Fruit fly (Drosophila melanogaster) whole organism, embryonic: Measurements from ENCODE around the gene CG11279.

Experiments
- Awh ChIP-seq: fragments of 200-800 bp; sonication (Bioruptor generic); IDR thresholded peaks from 2 replicates; pipeline ENCODE4, ENCODE4 v1.3.6; 2022; ENCODE audit warnings: missing biosample characterization, missing genetic modification characterization
- Blimp-1 ChIP-seq: fragments of 200-800 bp; sonication (Bioruptor generic); optimal IDR thresholded peaks from 3 replicates; lab custom pipeline; 2018; ENCODE audit warnings: missing biosample characterization, missing genetic modification characterization, mild to moderate bottlenecking, moderate library complexity, missing genetic modification reagents
- Bteb2 ChIP-seq: fragments of 200-800 bp; sonication (Bioruptor generic); optimal IDR thresholded peaks from 2 replicates; lab custom pipeline; 2016; ENCODE audit warnings: missing biosample characterization, missing genetic modification characterization
- CG10321 ChIP-seq: fragments of 200-800 bp; sonication (Bioruptor generic); IDR thresholded peaks from 2 replicates; pipeline ENCODE4 v1.3.6; 2022; ENCODE audit warnings: missing biosample characterization, missing genetic modification characterization
- CG15011 ChIP-seq: fragments of 200-800 bp; sonication (Bioruptor generic); optimal IDR thresholded peaks from 3 replicates; lab custom pipeline; 2018; ENCODE audit warnings: missing biosample characterization, mild to moderate bottlenecking, missing genetic modification characterization
- CG17802 ChIP-seq: fragments of 200-800 bp; sonication (Bioruptor generic); optimal IDR thresholded peaks from 2 replicates; lab custom pipeline; 2018; ENCODE audit warnings: missing biosample characterization, mild to moderate bottlenecking, missing genetic modification characterization, moderate library complexity
- CG18599 ChIP-seq: fragments of 200-800 bp; sonication (Bioruptor generic); optimal IDR thresholded peaks from 3 replicates; lab custom pipeline; 2017; ENCODE audit warnings: missing biosample characterization, missing genetic modification characterization, mild to moderate bottlenecking, moderate library complexity, missing genetic modification reagents
- CG18764 ChIP-seq: fragments of 200-800 bp; sonication (Bioruptor generic); optimal IDR thresholded peaks from 3 replicates; lab custom pipeline; 2016; ENCODE audit warnings: missing biosample characterization, missing genetic modification characterization
- CG31441 ChIP-seq: fragments of 200-800 bp; sonication (Bioruptor generic); IDR thresholded peaks from 2 replicates; pipeline ENCODE4 v1.3.6; 2022; ENCODE audit warnings: missing biosample characterization, missing genetic modification characterization
- CG3726 ChIP-seq: fragments of 200-800 bp; sonication (Bioruptor generic); IDR thresholded peaks from 3 replicates; pipeline ENCODE4, ENCODE4 v1.3.6; 2022; ENCODE audit warnings: missing biosample characterization, missing genetic modification characterization
- CG4730 ChIP-seq: fragments of 200-800 bp; sonication (Bioruptor generic); IDR thresholded peaks from 2 replicates; pipeline ENCODE4 v1.3.6; 2022; ENCODE audit warnings: missing biosample characterization, missing genetic modification characterization
- CG7372 ChIP-seq: fragments of 200-800 bp; sonication (Bioruptor generic); IDR thresholded peaks from 2 replicates; pipeline ENCODE4 v1.3.6; 2022; ENCODE audit warnings: missing biosample characterization, missing genetic modification characterization
- CG9437 ChIP-seq: fragments of 200-800 bp; sonication (Bioruptor generic); optimal IDR thresholded peaks from 2 replicates; lab custom pipeline; 2018; ENCODE audit warnings: missing biosample characterization, mild to moderate bottlenecking, missing genetic modification characterization
- CG9876 ChIP-seq: fragments of 200-800 bp; sonication (Bioruptor generic); optimal IDR thresholded peaks from 2 replicates; lab custom pipeline; 2016; ENCODE audit warnings: missing biosample characterization, missing genetic modification characterization
- Dbx ChIP-seq: fragments of 200-800 bp; sonication (Bioruptor generic); IDR thresholded peaks from 3 replicates; pipeline ENCODE4 v1.3.6; 2022; ENCODE audit warnings: missing biosample characterization, missing genetic modification characterization
- Dp ChIP-seq: fragments of 200-800 bp; sonication (Bioruptor generic); optimal IDR thresholded peaks from 2 replicates; lab custom pipeline; 2018; ENCODE audit warnings: missing biosample characterization, mild to moderate bottlenecking, missing genetic modification characterization, moderate library complexity
- HLH3B ChIP-seq: fragments of 200-800 bp; sonication (Bioruptor generic); IDR thresholded peaks from 2 replicates; pipeline ENCODE4 v1.3.6; 2022; ENCODE audit warnings: missing biosample characterization, missing genetic modification characterization
- MESR4 ChIP-seq: fragments of 200-800 bp; sonication (Bioruptor generic); optimal IDR thresholded peaks from 2 replicates; lab custom pipeline; 2018; ENCODE audit warnings: missing biosample characterization, mild to moderate bottlenecking, missing genetic modification characterization, moderate library complexity
- Pdp1 ChIP-seq, 2 experiments: fragments of 200-800 bp; sonication (Bioruptor generic); optimal IDR thresholded peaks; 3 replicates each; lab custom pipeline; 2016; ENCODE audit warnings: missing biosample characterization in 2 of 2, missing genetic modification characterization in 2 of 2, mild to moderate bottlenecking in 1 of 2, moderate library complexity in 1 of 2
- Ravus ChIP-seq: fragments of 200-800 bp; sonication (Bioruptor generic); IDR thresholded peaks from 2 replicates; pipeline ENCODE4 v1.3.6; 2022; ENCODE audit warnings: missing biosample characterization, missing genetic modification characterization
- Trl ChIP-seq, 3 experiments: fragments of >200 bp in 2 of 3; fragments of 200-800 bp in 1 of 3; sonication (Bioruptor generic) in 1 of 3; optimal IDR thresholded peaks; 2 replicates in 1 of 3; 3 replicates in 2 of 3; lab custom pipeline; 2016 to 2017; ENCODE audit warnings: missing biosample characterization in 1 of 3, missing genetic modification characterization in 1 of 3
- Vsx1 ChIP-seq: fragments of 200-800 bp; sonication (Bioruptor generic); optimal IDR thresholded peaks from 2 replicates; lab custom pipeline; 2017; ENCODE audit warnings: missing biosample characterization, mild to moderate bottlenecking, missing genetic modification characterization, missing genetic modification reagents
- abd-A ChIP-seq: fragments of 200-800 bp; sonication (Bioruptor generic); optimal IDR thresholded peaks from 3 replicates; lab custom pipeline; 2019; ENCODE audit warnings: missing biosample characterization, mild to moderate bottlenecking, missing genetic modification characterization, moderate library complexity
- emc ChIP-seq: fragments of 200-800 bp; sonication (Bioruptor generic); optimal IDR thresholded peaks from 2 replicates; lab custom pipeline; 2016; ENCODE audit warnings: missing biosample characterization, missing genetic modification characterization
- fd102C ChIP-seq: fragments of 200-800 bp; sonication (Bioruptor generic); optimal IDR thresholded peaks from 2 replicates; lab custom pipeline; 2018; ENCODE audit warnings: missing biosample characterization, mild to moderate bottlenecking, missing genetic modification characterization, moderate library complexity
- gce ChIP-seq: fragments of 200-800 bp; sonication (Bioruptor generic); IDR thresholded peaks from 3 replicates; pipeline ENCODE4 v1.3.6; 2022; ENCODE audit warnings: missing biosample characterization, missing genetic modification characterization
- gcm ChIP-seq: fragments of 200-800 bp; sonication (Bioruptor generic); optimal IDR thresholded peaks from 2 replicates; lab custom pipeline; 2019; ENCODE audit warnings: missing biosample characterization, mild to moderate bottlenecking, missing genetic modification characterization, moderate library complexity
- gfzf ChIP-seq: fragments of 200-800 bp; sonication (Bioruptor generic); optimal IDR thresholded peaks from 2 replicates; lab custom pipeline; 2016; ENCODE audit warnings: missing biosample characterization, mild to moderate bottlenecking, missing genetic modification characterization, moderate library complexity
- gsb-n ChIP-seq: fragments of 200-800 bp; sonication (Bioruptor generic); optimal IDR thresholded peaks from 3 replicates; lab custom pipeline; 2018; ENCODE audit warnings: missing biosample characterization, mild to moderate bottlenecking, missing genetic modification characterization
- h ChIP-seq: fragments of >200 bp; optimal IDR thresholded peaks from 2 replicates; lab custom pipeline; 2017
- hbn ChIP-seq: fragments of 200-800 bp; sonication (Bioruptor generic); IDR thresholded peaks from 2 replicates; pipeline ENCODE4 v1.3.6; 2022; ENCODE audit warnings: missing biosample characterization, missing genetic modification characterization; ENCODE audit not compliant: partially characterized antibody
- hth ChIP-seq: fragments of >200 bp; optimal IDR thresholded peaks from 2 replicates; lab custom pipeline; 2017; ENCODE audit warnings: inconsistent platforms
- ken ChIP-seq: fragments of 200-800 bp; sonication (Bioruptor generic); IDR thresholded peaks from 3 replicates; pipeline ENCODE4 v1.3.6; 2022; ENCODE audit warnings: missing biosample characterization, missing genetic modification characterization
- klu ChIP-seq: fragments of 200-800 bp; sonication (Bioruptor generic); IDR thresholded peaks from 2 replicates; pipeline ENCODE4 v1.3.6; 2022; ENCODE audit warnings: missing biosample characterization, missing genetic modification characterization
- onecut ChIP-seq: fragments of 200-800 bp; sonication (Bioruptor generic); IDR thresholded peaks from 2 replicates; pipeline ENCODE4 v1.3.6; 2022; ENCODE audit warnings: missing biosample characterization, missing genetic modification characterization
- p53 ChIP-seq: fragments of 200-800 bp; sonication (Bioruptor generic); optimal IDR thresholded peaks from 2 replicates; lab custom pipeline; 2016; ENCODE audit warnings: missing biosample characterization, missing genetic modification characterization
- pho ChIP-seq: fragments of 200-800 bp; sonication (Bioruptor generic); optimal IDR thresholded peaks from 2 replicates; lab custom pipeline; 2016; ENCODE audit warnings: missing biosample characterization, missing genetic modification characterization
- tll ChIP-seq, 2 experiments: fragments of 200-800 bp in 1 of 2; fragments of >200 bp in 1 of 2; sonication (Bioruptor generic) in 1 of 2; optimal IDR thresholded peaks; 2 replicates each; lab custom pipeline; 2017 to 2019; ENCODE audit warnings: missing biosample characterization in 2 of 2, missing genetic modification characterization in 2 of 2, mild to moderate bottlenecking in 1 of 2, moderate library complexity in 1 of 2
- trem ChIP-seq: fragments of 200-800 bp; optimal IDR thresholded peaks from 3 replicates; lab custom pipeline; 2019; ENCODE audit warnings: missing biosample characterization, mild to moderate bottlenecking, missing genetic modification characterization, moderate library complexity
- twi ChIP-seq: fragments of 200-800 bp; optimal IDR thresholded peaks from 2 replicates; lab custom pipeline; 2019; ENCODE audit warnings: missing biosample characterization, mild to moderate bottlenecking, missing genetic modification characterization, moderate library complexity
- tx ChIP-seq: fragments of 200-800 bp; sonication (Bioruptor generic); optimal IDR thresholded peaks from 2 replicates; lab custom pipeline; 2016; ENCODE audit warnings: missing biosample characterization, missing genetic modification characterization
- vvl ChIP-seq: fragments of 200-800 bp; sonication (Bioruptor generic); IDR thresholded peaks from 2 replicates; pipeline ENCODE4 v1.3.6; 2022; ENCODE audit warnings: missing biosample characterization, missing genetic modification characterization
- zen2 ChIP-seq: fragments of 200-800 bp; sonication (Bioruptor generic); IDR thresholded peaks from 3 replicates; pipeline ENCODE4 v1.3.6; 2022; ENCODE audit warnings: missing biosample characterization, missing genetic modification characterization; ENCODE audit not compliant: partially characterized antibody
- zfh1 ChIP-seq: fragments of 200-800 bp; sonication (Bioruptor generic); IDR thresholded peaks from 3 replicates; pipeline ENCODE4 v1.3.6; 2022; ENCODE audit warnings: missing biosample characterization, missing genetic modification characterization

CG11279 gene

DNA sequence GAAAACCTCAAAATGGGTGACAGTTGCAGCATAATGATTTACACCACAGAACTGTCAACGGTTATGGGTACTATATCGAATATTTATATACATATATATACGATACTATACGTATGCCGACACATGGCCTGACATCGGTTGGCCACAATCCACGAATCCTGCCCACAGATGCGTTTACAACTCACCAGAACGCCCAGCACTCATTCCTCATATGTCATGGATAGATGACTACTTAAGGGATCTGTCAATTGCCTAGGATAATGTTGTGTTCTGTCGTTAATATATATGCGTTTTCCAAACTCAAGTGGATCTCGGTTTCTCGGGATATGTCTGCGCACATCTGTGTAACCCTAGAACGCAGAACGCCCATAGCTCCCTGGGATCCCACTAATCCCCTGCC lies 11.7 kb downstream of the CG11279 start:
- TF ChIP-seq twi (tag; lab: Kevin White, UChicago) (peak; percentile 94), gfzf (GFP tag; lab: Kevin White, UChicago) (no peak), zfh1 (GFP tag; lab: Robert Waterston, UW) (no peak)

DNA sequence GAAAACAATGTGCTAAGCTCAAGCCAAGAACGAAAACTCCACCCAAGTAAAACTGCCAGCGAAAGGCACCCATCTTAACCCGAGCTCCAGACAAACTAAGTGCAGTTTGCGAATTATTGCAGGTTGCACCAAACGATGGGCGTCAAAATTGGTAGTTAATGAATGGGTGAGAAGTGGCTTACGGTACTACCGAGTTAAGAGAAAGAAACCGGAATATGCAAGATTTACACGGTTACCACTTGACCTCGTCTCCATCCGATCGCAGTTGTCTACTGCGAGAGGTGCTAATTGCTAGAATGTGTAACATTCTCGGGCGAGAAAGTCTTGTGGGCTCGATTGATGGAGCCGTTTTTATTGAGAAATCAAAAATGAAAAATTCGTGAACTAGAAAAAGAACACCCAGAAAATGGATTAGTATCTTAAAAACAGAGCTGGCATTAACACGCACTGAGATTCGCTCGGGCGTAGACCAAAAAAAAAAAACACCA lies 14.6 kb downstream of the CG11279 start, which contains the start of the genes CG14115 and CG34428:
CG14115 (minus strand) TSS at position 101 of the 488 bp plus-strand sequence.
CG34428 (plus strand) TSS at position 438 of the 488 bp plus-strand sequence.
- TF ChIP-seq gce (GFP tag; lab: Robert Waterston, UW) (0 out of 3 replicates have a peak, but pooled peaks have one; percentile 17), CG7372 (GFP tag; lab: Robert Waterston, UW) (no peak), ken (GFP tag; lab: Robert Waterston, UW) (no peak), klu (GFP tag; lab: Robert Waterston, UW) (no peak), gcm (GFP tag; lab: Kevin White, UChicago) (no peak), onecut (GFP tag; lab: Robert Waterston, UW) (no peak), Dp (GFP tag; lab: Kevin White, UChicago) (no peak)

DNA sequence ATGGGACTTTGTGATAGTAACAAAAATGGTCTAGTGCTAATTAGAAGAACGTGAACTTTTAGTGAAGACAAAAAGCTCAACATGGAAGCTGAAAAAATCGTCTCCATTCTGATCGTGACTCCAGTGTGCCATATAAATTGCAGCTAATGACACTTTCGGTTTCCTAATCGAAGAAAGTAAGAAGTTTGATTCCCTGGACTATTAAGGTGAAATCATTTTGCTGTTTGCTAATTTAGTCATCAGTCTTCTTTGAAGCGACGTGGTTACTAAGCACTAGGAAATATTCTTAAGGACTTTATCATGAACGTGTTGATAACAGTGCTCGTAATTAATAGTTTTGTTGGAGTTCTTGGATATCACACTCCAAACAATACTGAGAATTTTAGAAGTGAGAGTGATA lies 16.0 kb downstream of the CG11279 start, which contains the start of gene CG34429:
CG34429 (plus strand) TSS at position 301 of the 400 bp plus-strand sequence.
- TF ChIP-seq trem (tag; lab: Kevin White, UChicago): no peak
- no peak for TF ChIP-seq pho (GFP tag; lab: Kevin White, UChicago)
- TF ChIP-seq hth (lab: Kevin White, UChicago): no peak
- no peak for TF ChIP-seq gfzf (GFP tag; lab: Kevin White, UChicago)
- peak; percentile 48 for TF ChIP-seq Blimp-1
- no peak for TF ChIP-seq tll (GFP tag; optimal IDR thresholded peaks at IDR 0.05; lab: Kevin White, UChicago)

DNA sequence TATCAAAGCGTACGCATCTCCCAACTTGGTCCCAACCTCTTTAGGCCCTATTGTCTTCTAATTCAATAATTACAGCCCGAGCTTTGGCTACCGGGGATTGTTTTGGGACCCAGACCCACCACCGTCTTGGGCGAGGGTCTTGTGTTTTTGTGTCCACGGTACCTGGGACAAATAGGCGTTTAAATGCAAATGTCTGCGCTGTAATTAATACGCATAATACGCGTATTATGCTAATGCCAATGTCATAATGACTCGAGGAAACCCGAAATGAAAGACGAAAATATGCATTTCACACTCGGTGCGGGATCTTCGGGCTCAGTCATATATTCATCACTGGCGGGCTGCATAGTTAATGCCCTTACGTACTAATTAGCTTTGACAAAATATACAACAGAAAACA lies 17.6 kb downstream of the CG11279 start:
- TF ChIP-seq CG4730 (GFP tag; lab: Robert Waterston, UW) (no peak), MESR4 (GFP tag; lab: Kevin White, UChicago) (no peak), CG15011 (GFP tag; lab: Kevin White, UChicago) (no peak), hbn (no peak), CG3726 (GFP tag; lab: Robert Waterston, UW) (no peak), fd102C (no peak), klu (GFP tag; lab: Robert Waterston, UW) (no peak), p53 (GFP tag; lab: Kevin White, UChicago) (no peak), abd-A (tag; lab: Kevin White, UChicago) (peak; percentile 42), CG18764 (GFP tag; lab: Kevin White, UChicago) (no peak), h (no peak), CG17802 (tag; lab: Kevin White, UChicago) (no peak), tx (GFP tag; lab: Kevin White, UChicago) (no peak), vvl (GFP tag; lab: Robert Waterston, UW) (peak; percentile 79; the same call in 1 of the 2 replicates), Vsx1 (GFP tag; lab: Kevin White, UChicago) (peak; percentile 26), tll (GFP tag; optimal IDR thresholded peaks at IDR 0.05; lab: Kevin White, UChicago) (no peak), HLH3B (no peak), Ravus (GFP tag; lab: Robert Waterston, UW) (no peak), CG10321 (GFP tag; lab: Robert Waterston, UW) (no peak), Dp (GFP tag; lab: Kevin White, UChicago) (no peak), Awh (GFP tag; lab: Robert Waterston, UW) (peak; percentile 71), Pdp1 (GFP tag; optimal IDR thresholded peaks at IDR 0.05; lab: Kevin White, UChicago) (no peak), zen2 (GFP tag; lab: Robert Waterston, UW) (no peak), emc (GFP tag; lab: Kevin White, UChicago) (no peak), gsb-n (peak; percentile 33), hth (lab: Kevin White, UChicago) (no peak), CG18599 (GFP tag; lab: Kevin White, UChicago) (no peak), CG9437 (no peak), CG9876 (no peak), Dbx (GFP tag; lab: Robert Waterston, UW) (no peak), Bteb2 (GFP tag; lab: Kevin White, UChicago) (no peak), CG31441 (no peak), Trl (optimal IDR thresholded peaks at IDR 0.05; lab: Kevin White, UChicago) (no peak), Trl (GFP tag; optimal IDR thresholded peaks at IDR 0.05; lab: Kevin White, UChicago) (no peak)
